Worm (Caenorhabditis elegans) whole organism, late embryonic: Measurements from ENCODE around the gene gst-16.
"Not testable (repeated sequence)": the region's sequence is repeated elsewhere in the genome, so short reads cannot be mapped to it uniquely, and the experiment has no call there.

Experiments used
- C08G9.2 ChIP-seq: sonication (generic microtip); optimal IDR thresholded peaks from 2 replicates; lab custom pipeline; 2016; ENCODE audit warnings: mild to moderate bottlenecking, missing genetic modification characterization, moderate library complexity, missing compliant biosample characterization
- C38D4.7 ChIP-seq: fragments of 200-800 bp; sonication (Bioruptor generic); optimal IDR thresholded peaks from 2 replicates; lab custom pipeline; 2018; ENCODE audit warnings: mild to moderate bottlenecking, missing genetic modification characterization, moderate library complexity, missing compliant biosample characterization
- F13H6.1 ChIP-seq: sonication (generic microtip); optimal IDR thresholded peaks from 2 replicates; lab custom pipeline; 2016; ENCODE audit warnings: missing genetic modification characterization, missing compliant biosample characterization
- T23F11.4 ChIP-seq: fragments of 200-800 bp; sonication (Bioruptor generic); optimal IDR thresholded peaks from 2 replicates; lab custom pipeline; 2018; ENCODE audit warnings: mild to moderate bottlenecking, missing genetic modification characterization, missing compliant biosample characterization
- ama-1 ChIP-seq: fragments of 150-350 bp; optimal IDR thresholded peaks from 2 replicates; lab custom pipeline; 2014
- ceh-30 ChIP-seq: fragments of 150-350 bp; optimal IDR thresholded peaks from 2 replicates; lab custom pipeline; 2014; ENCODE audit warnings: missing biosample characterization, missing genetic modification characterization
- ceh-31 ChIP-seq: sonication (generic microtip); optimal IDR thresholded peaks from 2 replicates; lab custom pipeline; 2016; ENCODE audit warnings: missing genetic modification characterization, missing compliant biosample characterization
- ceh-34 ChIP-seq: sonication (generic microtip); optimal IDR thresholded peaks from 2 replicates; lab custom pipeline; 2016; ENCODE audit warnings: mild to moderate bottlenecking, missing genetic modification characterization, missing compliant biosample characterization
- ceh-48 ChIP-seq: sonication (generic microtip); optimal IDR thresholded peaks from 2 replicates; lab custom pipeline; 2016; ENCODE audit warnings: missing genetic modification characterization, inconsistent platforms, missing compliant biosample characterization
- ceh-6 ChIP-seq: fragments of 200-800 bp; sonication (Bioruptor generic); optimal IDR thresholded peaks from 2 replicates; lab custom pipeline; 2018; ENCODE audit warnings: mild to moderate bottlenecking, missing genetic modification characterization, missing compliant biosample characterization
- che-1 ChIP-seq: sonication (generic microtip); optimal IDR thresholded peaks from 2 replicates; lab custom pipeline; 2016; ENCODE audit warnings: mild to moderate bottlenecking, missing genetic modification characterization, missing compliant biosample characterization
- dve-1 ChIP-seq: sonication (generic microtip); optimal IDR thresholded peaks from 2 replicates; lab custom pipeline; 2017; ENCODE audit warnings: antibody characterized with exemption, mild to moderate bottlenecking, missing genetic modification characterization, missing compliant biosample characterization
- elt-2 ChIP-seq: sonication (generic microtip); optimal IDR thresholded peaks from 2 replicates; lab custom pipeline; 2016; ENCODE audit warnings: missing genetic modification reagents, missing genetic modification characterization, missing compliant biosample characterization
- elt-4 ChIP-seq: sonication (generic microtip); optimal IDR thresholded peaks from 2 replicates; lab custom pipeline; 2016; ENCODE audit warnings: missing genetic modification characterization, missing compliant biosample characterization
- eyg-1 ChIP-seq: sonication (generic microtip); optimal IDR thresholded peaks from 2 replicates; lab custom pipeline; 2016; ENCODE audit warnings: missing genotype, missing genetic modification characterization, missing compliant biosample characterization
- fkh-10 ChIP-seq: fragments of 150-350 bp; optimal IDR thresholded peaks from 2 replicates; lab custom pipeline; 2014; ENCODE audit warnings: missing biosample characterization, missing genetic modification reagents, missing genetic modification characterization
- gmeb-2 ChIP-seq: sonication (generic microtip); optimal IDR thresholded peaks from 2 replicates; lab custom pipeline; 2016; ENCODE audit warnings: missing genetic modification characterization, inconsistent platforms, missing compliant biosample characterization
- hlh-30 ChIP-seq: sonication (generic microtip); optimal IDR thresholded peaks from 2 replicates; lab custom pipeline; 2017; ENCODE audit warnings: antibody characterized with exemption, missing genetic modification characterization, missing compliant biosample characterization; ENCODE audit not compliant: insufficient read depth
- hlh-8 ChIP-seq: sonication (generic microtip); optimal IDR thresholded peaks from 2 replicates; lab custom pipeline; 2016; ENCODE audit warnings: missing genotype, missing genetic modification characterization, missing compliant biosample characterization
- madf-2 ChIP-seq: sonication (generic microtip); optimal IDR thresholded peaks from 2 replicates; lab custom pipeline; 2017; ENCODE audit warnings: missing genetic modification characterization, missing compliant biosample characterization
- nfya-1 ChIP-seq: sonication (generic microtip); optimal IDR thresholded peaks from 2 replicates; lab custom pipeline; 2017; ENCODE audit warnings: missing genetic modification characterization, mild to moderate bottlenecking, missing compliant biosample characterization, antibody characterized with exemption, moderate library complexity
- npax-4 ChIP-seq: sonication (generic microtip); optimal IDR thresholded peaks from 2 replicates; lab custom pipeline; 2016; ENCODE audit warnings: missing genetic modification characterization, missing compliant biosample characterization
- pag-3 ChIP-seq: sonication (generic microtip); optimal IDR thresholded peaks from 2 replicates; lab custom pipeline; 2016; ENCODE audit warnings: missing compliant biosample characterization, missing genetic modification characterization, borderline replicate concordance
- pax-1 ChIP-seq: fragments of 150-350 bp; optimal IDR thresholded peaks from 2 replicates; lab custom pipeline; 2014; ENCODE audit warnings: missing biosample characterization, missing genetic modification characterization
- pha-2 ChIP-seq: sonication (generic microtip); optimal IDR thresholded peaks from 2 replicates; lab custom pipeline; 2017; ENCODE audit warnings: mild to moderate bottlenecking, missing genetic modification characterization, missing compliant biosample characterization
- pha-4 ChIP-seq: fragments of 150-350 bp; optimal IDR thresholded peaks from 2 replicates; lab custom pipeline; 2018; ENCODE audit warnings: missing biosample characterization, missing genetic modification reagents, missing genetic modification characterization
- pros-1 ChIP-seq: fragments of 150-350 bp; optimal IDR thresholded peaks from 2 replicates; lab custom pipeline; 2014; ENCODE audit warnings: missing biosample characterization, missing genetic modification reagents, missing genetic modification characterization
- ref-2 ChIP-seq: sonication (generic microtip); optimal IDR thresholded peaks from 2 replicates; lab custom pipeline; 2016; ENCODE audit warnings: missing genetic modification characterization, missing compliant biosample characterization
- sdc-2 ChIP-seq: sonication (generic microtip); optimal IDR thresholded peaks from 2 replicates; lab custom pipeline; 2016; ENCODE audit warnings: missing genotype, missing genetic modification characterization, missing compliant biosample characterization
- sox-2 ChIP-seq: fragments of 200-800 bp; sonication (Bioruptor generic); IDR thresholded peaks from 2 replicates; pipeline ENCODE4 v1.3.6; 2022; ENCODE audit warnings: missing genetic modification reagents, missing genetic modification characterization, missing compliant biosample characterization
- sox-4 ChIP-seq: sonication (generic microtip); optimal IDR thresholded peaks from 2 replicates; lab custom pipeline; 2017; ENCODE audit warnings: mild to moderate bottlenecking, missing genetic modification characterization, inconsistent platforms, missing compliant biosample characterization
- syd-9 ChIP-seq: sonication (generic microtip); optimal IDR thresholded peaks from 2 replicates; lab custom pipeline; 2016; ENCODE audit warnings: mild to moderate bottlenecking, missing genetic modification characterization, moderate library complexity, missing compliant biosample characterization
- unc-3 ChIP-seq, 2 experiments: fragments of 200-800 bp in 1 of 2; sonication (Bioruptor generic) in 1 of 2; sonication (generic microtip) in 1 of 2; conservative IDR thresholded peaks in 1 of 2; optimal IDR thresholded peaks in 1 of 2; 2 replicates each; pipeline versions ENCODE4 v1.3.6 to Lab custom; 2016 to 2022; ENCODE audit warnings: missing compliant biosample characterization in 2 of 2, missing genetic modification characterization in 2 of 2, missing genetic modification reagents in 1 of 2

gst-16 gene

DNA sequence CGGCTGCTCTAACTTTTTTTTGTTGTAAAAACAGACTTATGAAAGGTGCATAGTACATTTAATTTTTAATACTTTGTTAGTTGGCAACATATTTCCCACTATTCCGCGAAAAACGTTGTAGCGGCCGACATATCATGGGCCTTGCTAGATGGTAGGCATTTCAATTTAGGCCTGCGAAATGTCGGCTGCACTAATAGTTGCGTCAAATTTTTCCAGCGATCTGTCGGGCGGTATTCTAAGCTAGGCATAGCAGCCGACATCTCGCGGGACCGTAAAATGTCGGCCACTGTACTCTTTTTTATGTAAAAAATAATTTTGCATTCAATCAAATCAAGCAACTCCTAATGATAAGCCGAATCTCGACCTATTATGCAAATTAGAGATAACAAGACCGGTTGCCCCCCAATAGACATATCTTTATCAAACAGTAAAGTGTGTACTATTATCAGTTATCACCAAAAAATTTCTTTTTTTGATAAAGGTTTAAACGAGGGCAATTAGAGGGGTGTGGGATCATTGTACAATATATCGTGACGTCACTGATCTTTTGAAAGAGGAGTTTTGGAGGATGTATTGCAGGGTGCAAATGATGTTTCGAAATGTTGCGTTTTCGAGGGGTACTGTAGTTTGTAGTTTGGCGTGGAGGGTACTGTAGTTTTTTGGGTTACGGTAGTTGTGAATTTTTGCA lies 40.9 kb upstream of the gst-16 start:
- TF ChIP-seq elt-2 (tag; lab: Kevin White, UChicago) (peak; percentile 99), ceh-31 (tag; lab: Kevin White, UChicago) (no peak), sdc-2 (tag; lab: Kevin White, UChicago) (no peak), F13H6.1 (no peak), nfya-1 (no peak), gmeb-2 (tag; lab: Kevin White, UChicago) (no peak), ama-1 (lab: Kevin White, UChicago) (no peak), pag-3 (tag; lab: Kevin White, UChicago) (no peak), syd-9 (no peak), dve-1 (tag; lab: Kevin White, UChicago) (peak; percentile 26), hlh-8 (tag; lab: Kevin White, UChicago) (no peak), pha-2 (tag; lab: Kevin White, UChicago) (no peak), pha-4 (tag; lab: Kevin White, UChicago) (no peak), C08G9.2 (tag; lab: Kevin White, UChicago) (no peak)
- TF ChIP-seq, all 69 proteins: peak for 2

ce11 chrII:13664416-13664815 lies 40.2 kb upstream of the gst-16 start:
- TF ChIP-seq npax-4 (tag; lab: Kevin White, UChicago) (no peak), C38D4.7 (no peak), ceh-6 (GFP tag; lab: Kevin White, UChicago) (no peak), ceh-31 (tag; lab: Kevin White, UChicago) (no peak), pha-4 (tag; lab: Kevin White, UChicago) (no peak), hlh-30 (no peak)
- TF ChIP-seq, all 69 proteins: peak for 0

DNA sequence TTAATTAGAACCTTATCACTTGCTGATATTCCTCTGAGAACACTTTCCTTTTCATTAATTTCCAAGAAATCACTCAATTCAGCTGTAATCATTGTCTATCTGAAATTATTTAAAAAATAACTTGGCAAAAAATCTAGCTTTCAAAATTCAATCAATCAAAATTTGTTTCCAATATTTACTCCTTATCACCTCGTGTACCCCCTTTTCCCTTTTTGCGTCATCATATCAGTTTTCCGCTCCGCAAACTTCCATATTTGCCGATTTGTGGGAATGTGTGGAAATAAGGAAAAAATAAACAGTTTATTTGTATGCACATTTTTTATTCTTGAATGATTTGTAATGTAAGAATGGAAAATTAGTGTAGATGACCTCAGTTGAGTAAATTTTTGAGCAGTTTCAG lies 37.8 kb upstream of the gst-16 start, which contains the start of gene C31C9.6:
Gene C31C9.6 (minus strand): TSS at position 101 of the 400 bp plus-strand sequence.
- not testable (repeated sequence) for TF ChIP-seq madf-2; ceh-31 (tag; lab: Kevin White, UChicago); unc-3 (GFP tag; conservative IDR thresholded peaks at IDR 0.05; lab: Robert Waterston, UW); unc-3 (tag; optimal IDR thresholded peaks at IDR 0.05; lab: Kevin White, UChicago)

ce11 chrII:13654723-13655122 lies 30.5 kb upstream of the gst-16 start, which contains the start of gene C31C9.9:
Gene C31C9.9, plus strand, starts transcription at chrII:13655023.
- not testable (repeated sequence) for TF ChIP-seq ceh-30; madf-2; npax-4 (tag; lab: Kevin White, UChicago)
- TF ChIP-seq, all 69 proteins: peak for 0; not testable (repeated sequence) for 69

ce11 chrII:13648230-13648629 lies 24.0 kb upstream of the gst-16 start, which contains the start of gene fbxa-169:
Gene fbxa-169, plus strand, starts transcription at chrII:13648530.
- no peak for TF ChIP-seq nfya-1
- TF ChIP-seq sox-2 (GFP tag; lab: Robert Waterston, UW), result no peak
- no peak for TF ChIP-seq che-1 (tag; lab: Kevin White, UChicago)
- no peak for TF ChIP-seq ceh-48 (tag; lab: Kevin White, UChicago)

DNA sequence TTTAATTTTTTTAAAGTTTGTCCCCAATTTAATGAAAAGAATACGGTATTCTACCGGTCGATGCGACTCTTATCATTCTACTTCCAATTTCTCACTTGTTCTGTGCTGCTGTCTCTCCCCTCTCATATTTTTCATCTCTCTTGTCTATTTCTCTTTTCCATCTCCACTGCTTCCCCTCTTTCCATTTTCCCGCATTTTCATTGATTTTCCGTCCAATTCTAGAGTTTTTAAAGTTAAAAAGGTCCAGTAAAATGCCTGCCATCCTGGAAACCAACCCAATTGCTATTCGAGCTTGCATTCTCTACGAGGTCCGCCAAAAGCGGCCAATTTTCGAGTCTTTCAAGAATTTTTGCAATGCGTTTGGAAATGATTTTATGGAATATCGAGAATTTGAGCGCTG lies 17.1 kb upstream of the gst-16 start, which contains the start of gene fbxa-167:
Gene fbxa-167 (plus strand): TSS at position 179 of the 400 bp plus-strand sequence.
- no peak for TF ChIP-seq ceh-30
- TF ChIP-seq ceh-34 (tag; lab: Kevin White, UChicago), result no peak
- TF ChIP-seq pros-1, result no peak
- TF ChIP-seq ref-2, result no peak
- TF ChIP-seq elt-4 (tag; lab: Kevin White, UChicago), result no peak
- no peak for TF ChIP-seq fkh-10 (GFP tag; lab: Kevin White, UChicago)
- no peak for TF ChIP-seq T23F11.4
- TF ChIP-seq pax-1 (tag; lab: Kevin White, UChicago), result no peak
- TF ChIP-seq sox-4 (tag; lab: Kevin White, UChicago), result no peak
- peak; percentile 75 for TF ChIP-seq ceh-48 (tag; lab: Kevin White, UChicago)
- TF ChIP-seq eyg-1 (tag; lab: Kevin White, UChicago), result no peak
- peak; percentile 14 for TF ChIP-seq elt-2 (tag; lab: Kevin White, UChicago)
- peak; percentile 13 for TF ChIP-seq ceh-31 (tag; lab: Kevin White, UChicago)
- TF ChIP-seq, all 69 proteins: peak for 3
